Worm (Caenorhabditis elegans) whole organism, L3 larva: ENCODE results near the gene bath-30.
A peak's percentile ranks its signal among the peaks of the same experiment; 100 is the strongest.

Source experiments
- ZK546.5 ChIP-seq: sonication (generic microtip); optimal IDR thresholded peaks from 2 replicates; lab custom pipeline; 2017; ENCODE audit warnings: missing biosample characterization, missing genetic modification characterization
- aly-2 ChIP-seq: fragments of 150-350 bp; optimal IDR thresholded peaks from 2 replicates; lab custom pipeline; 2014; ENCODE audit warnings: missing biosample characterization, missing genetic modification characterization
- ama-1 ChIP-seq: fragments of 150-350 bp; optimal IDR thresholded peaks from 2 replicates; lab custom pipeline; 2018
- ceh-16 ChIP-seq: sonication (generic microtip); optimal IDR thresholded peaks from 2 replicates; lab custom pipeline; 2017; ENCODE audit warnings: missing biosample characterization, missing genetic modification characterization
- ceh-28 ChIP-seq: fragments of 150-350 bp; optimal IDR thresholded peaks from 2 replicates; lab custom pipeline; 2014; ENCODE audit warnings: missing biosample characterization, missing genetic modification reagents, missing genetic modification characterization
- ceh-82 ChIP-seq: fragments of 150-350 bp; optimal IDR thresholded peaks from 2 replicates; lab custom pipeline; 2014; ENCODE audit warnings: missing biosample characterization, missing genetic modification characterization
- ceh-9 ChIP-seq: sonication (generic microtip); optimal IDR thresholded peaks from 2 replicates; lab custom pipeline; 2018; ENCODE audit warnings: missing biosample characterization, missing genetic modification characterization
- daf-12 ChIP-seq: fragments of 150-350 bp; optimal IDR thresholded peaks from 2 replicates; lab custom pipeline; 2014; ENCODE audit warnings: missing biosample characterization, missing genetic modification reagents, missing genetic modification characterization
- egl-27 ChIP-seq: sonication (generic microtip); optimal IDR thresholded peaks from 4 replicates; lab custom pipeline; 2017; ENCODE audit warnings: missing biosample characterization, missing genetic modification reagents, missing genetic modification characterization
- egl-5 ChIP-seq: fragments of 150-350 bp; optimal IDR thresholded peaks from 2 replicates; lab custom pipeline; 2017; ENCODE audit warnings: missing biosample characterization, missing genetic modification reagents, missing genetic modification characterization, inconsistent platforms
- elt-2 ChIP-seq: sonication (generic microtip); optimal IDR thresholded peaks from 2 replicates; lab custom pipeline; 2016; ENCODE audit warnings: missing genetic modification reagents, mild to moderate bottlenecking, missing genetic modification characterization, missing compliant biosample characterization
- elt-3 ChIP-seq, 3 experiments: fragments of 150-350 bp in 1 of 3; sonication (generic microtip) in 2 of 3; optimal IDR thresholded peaks; 2 replicates in 2 of 3; 4 replicates in 1 of 3; lab custom pipeline; 2014 to 2017; ENCODE audit warnings: missing biosample characterization in 3 of 3, missing genetic modification characterization in 3 of 3
- eor-1 ChIP-seq, 2 experiments: fragments of 150-350 bp; optimal IDR thresholded peaks; 2 replicates each; lab custom pipeline; 2014 to 2018; ENCODE audit warnings: missing biosample characterization in 2 of 2, missing genetic modification characterization in 2 of 2
- fkh-10 ChIP-seq: sonication (generic microtip); optimal IDR thresholded peaks from 2 replicates; lab custom pipeline; 2017; ENCODE audit warnings: missing biosample characterization, missing genetic modification reagents, missing genetic modification characterization
- fkh-2 ChIP-seq: fragments of 150-350 bp; optimal IDR thresholded peaks from 2 replicates; lab custom pipeline; 2014; ENCODE audit warnings: missing biosample characterization, missing genetic modification reagents, missing genetic modification characterization
- fos-1 ChIP-seq: fragments of 150-350 bp; optimal IDR thresholded peaks from 2 replicates; lab custom pipeline; 2014; ENCODE audit warnings: missing biosample characterization, missing genetic modification characterization
- hmg-11 ChIP-seq: sonication (generic microtip); optimal IDR thresholded peaks from 2 replicates; lab custom pipeline; 2016; ENCODE audit warnings: missing genetic modification characterization, missing compliant biosample characterization
- jun-1 ChIP-seq: fragments of 150-350 bp; optimal IDR thresholded peaks from 2 replicates; lab custom pipeline; 2014; ENCODE audit warnings: missing biosample characterization, missing genetic modification reagents, missing genetic modification characterization
- lin-15B ChIP-seq: fragments of 150-350 bp; optimal IDR thresholded peaks from 2 replicates; lab custom pipeline; 2014; ENCODE audit warnings: missing biosample characterization, missing genetic modification characterization
- lin-39 ChIP-seq: fragments of 150-350 bp; optimal IDR thresholded peaks from 2 replicates; lab custom pipeline; 2018; ENCODE audit warnings: missing biosample characterization, missing genetic modification reagents, missing genetic modification characterization
- mml-1 ChIP-seq: fragments of 150-350 bp; sonication (generic microtip); optimal IDR thresholded peaks from 3 replicates; lab custom pipeline; 2014; ENCODE audit warnings: missing biosample characterization, missing genetic modification characterization
- nfya-1 ChIP-seq: sonication (generic microtip); optimal IDR thresholded peaks from 2 replicates; lab custom pipeline; 2017; ENCODE audit warnings: missing genetic modification characterization, mild to moderate bottlenecking, missing compliant biosample characterization, antibody characterized with exemption, moderate library complexity; ENCODE audit not compliant: insufficient read depth
- nhr-11 ChIP-seq: fragments of 150-350 bp; optimal IDR thresholded peaks from 2 replicates; lab custom pipeline; 2014; ENCODE audit warnings: missing biosample characterization, missing genetic modification characterization
- nhr-23 ChIP-seq: fragments of 150-350 bp; optimal IDR thresholded peaks from 2 replicates; lab custom pipeline; 2014; ENCODE audit warnings: missing biosample characterization, missing genetic modification reagents, missing genetic modification characterization
- nhr-237 ChIP-seq: fragments of 150-350 bp; optimal IDR thresholded peaks from 2 replicates; lab custom pipeline; 2014; ENCODE audit warnings: missing biosample characterization, missing genetic modification characterization
- nhr-25 ChIP-seq: sonication (generic microtip); optimal IDR thresholded peaks from 2 replicates; lab custom pipeline; 2017; ENCODE audit warnings: missing biosample characterization, missing genetic modification characterization
- nhr-28 ChIP-seq: fragments of 150-350 bp; optimal IDR thresholded peaks from 2 replicates; lab custom pipeline; 2014; ENCODE audit warnings: missing biosample characterization, missing genetic modification characterization
- nhr-43 ChIP-seq: sonication (generic microtip); optimal IDR thresholded peaks from 2 replicates; lab custom pipeline; 2016; ENCODE audit warnings: mild to moderate bottlenecking, missing genetic modification characterization, missing compliant biosample characterization; ENCODE audit not compliant: poor library complexity, severe bottlenecking
- nhr-76 ChIP-seq: fragments of 150-350 bp; sonication (generic microtip); optimal IDR thresholded peaks from 5 replicates; lab custom pipeline; 2014; ENCODE audit warnings: missing biosample characterization, missing genetic modification characterization
- sea-2 ChIP-seq: fragments of 150-350 bp; sonication (generic microtip); optimal IDR thresholded peaks from 4 replicates; lab custom pipeline; 2014; ENCODE audit warnings: missing biosample characterization, missing genetic modification reagents, missing genetic modification characterization
- skn-1 ChIP-seq: fragments of 150-350 bp; optimal IDR thresholded peaks from 2 replicates; lab custom pipeline; 2014; ENCODE audit warnings: missing biosample characterization, missing genetic modification characterization
- snpc-4 ChIP-seq: fragments of 150-350 bp; optimal IDR thresholded peaks from 2 replicates; lab custom pipeline; 2014; ENCODE audit warnings: missing biosample characterization, missing genetic modification characterization
- unc-39 ChIP-seq: sonication (generic microtip); optimal IDR thresholded peaks from 4 replicates; lab custom pipeline; 2017; ENCODE audit warnings: missing biosample characterization, missing genetic modification characterization
- unc-62 ChIP-seq: fragments of 150-350 bp; sonication (generic microtip); optimal IDR thresholded peaks from 4 replicates; lab custom pipeline; 2014; ENCODE audit warnings: missing biosample characterization, missing genetic modification reagents, missing genetic modification characterization
- zag-1 ChIP-seq: fragments of 150-350 bp; optimal IDR thresholded peaks from 2 replicates; lab custom pipeline; 2014; ENCODE audit warnings: missing biosample characterization, missing genetic modification characterization

bath-30 gene

ce11 chrII:3378275-3378674 lies 32.1 kb upstream of the bath-30 start, which contains the start of gene Y49F6C.2:
Y49F6C.2 (plus strand) TSS chrII:3378575.
- TF ChIP-seq nhr-28 (tag; lab: Kevin White, UChicago) (no peak), daf-12 (tag; lab: Kevin White, UChicago) (no peak), nhr-237 (tag; lab: Kevin White, UChicago) (no peak), egl-5 (tag; lab: Kevin White, UChicago) (no peak), fkh-10 (GFP tag; lab: Kevin White, UChicago) (no peak), ama-1 (lab: Kevin White, UChicago) (no peak), nhr-25 (tag; lab: Kevin White, UChicago) (no peak), ceh-82 (tag; lab: Kevin White, UChicago) (no peak), fkh-2 (tag; lab: Kevin White, UChicago) (no peak), nhr-43 (tag; lab: Kevin White, UChicago) (no peak), mml-1 (no peak)

- TF ChIP-seq ceh-9 (tag; lab: Kevin White, UChicago) = no peak
Observed at ce11 chrII:3376789-3377188, 30.6 kb upstream of the bath-30 start, which contains the start of gene bath-9. bath-9 (plus strand) TSS chrII:3377089.

ce11 chrII:3375302-3375701 lies 29.1 kb upstream of the bath-30 start:
- TF ChIP-seq snpc-4 (tag; lab: Kevin White, UChicago) = no peak
- no peak for TF ChIP-seq mml-1
- TF ChIP-seq egl-5 (tag; lab: Kevin White, UChicago) = no peak
- no peak for TF ChIP-seq aly-2 (tag; lab: Kevin White, UChicago)
- no peak for TF ChIP-seq fkh-10 (GFP tag; lab: Kevin White, UChicago)
- no peak for TF ChIP-seq hmg-11 (tag; lab: Kevin White, UChicago)
- TF ChIP-seq zag-1 (tag; lab: Kevin White, UChicago) = no peak
- TF ChIP-seq egl-27 (tag; lab: Kevin White, UChicago) = no peak
- TF ChIP-seq nhr-76 (tag; lab: Kevin White, UChicago) = no peak
- no peak for TF ChIP-seq nhr-23 (tag; lab: Kevin White, UChicago)
- TF ChIP-seq nhr-11 (tag; lab: Kevin White, UChicago) = no peak
- no peak for TF ChIP-seq ceh-9 (tag; lab: Kevin White, UChicago)
- no peak for TF ChIP-seq lin-15B (tag; lab: Kevin White, UChicago)
- no peak for TF ChIP-seq eor-1 (tag; optimal IDR thresholded peaks at IDR 0.05; lab: Kevin White, UChicago)
- no peak for TF ChIP-seq nfya-1 (tag; lab: Kevin White, UChicago)
- TF ChIP-seq fos-1 = no peak

DNA sequence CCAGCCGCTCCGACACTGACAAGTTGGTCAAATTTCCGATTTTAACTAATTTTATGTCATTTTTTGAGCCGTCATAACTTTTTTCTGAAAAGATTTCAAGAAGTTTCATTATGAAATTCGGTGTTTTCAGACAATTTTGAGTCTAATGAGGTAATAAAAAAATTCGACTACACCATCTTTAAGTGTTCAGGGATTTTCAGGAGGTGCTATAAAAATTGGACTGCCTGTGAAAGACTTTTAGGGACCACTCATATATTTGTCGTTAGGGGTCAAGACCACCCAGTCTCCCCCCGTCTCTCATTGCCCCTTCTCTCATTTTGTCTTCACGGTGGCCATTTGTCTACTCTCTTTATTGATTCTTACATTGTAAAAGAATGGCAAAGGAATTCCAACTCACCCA lies 28.6 kb upstream of the bath-30 start, which contains the start of gene bath-10:
bath-10 (plus strand) TSS at position 301 of the 400 bp plus-strand sequence.
- no peak for TF ChIP-seq jun-1
- no peak for TF ChIP-seq nhr-237 (tag; lab: Kevin White, UChicago)
- TF ChIP-seq ceh-16 (tag; lab: Kevin White, UChicago) = no peak
- TF ChIP-seq nhr-28 (tag; lab: Kevin White, UChicago) = no peak
- TF ChIP-seq skn-1 (tag; lab: Kevin White, UChicago) = no peak
- TF ChIP-seq elt-3 (tag; optimal IDR thresholded peaks at IDR 0.05; lab: Kevin White, UChicago) = no peak
- no peak for TF ChIP-seq lin-39
- no peak for TF ChIP-seq ceh-9 (tag; lab: Kevin White, UChicago)
- no peak for TF ChIP-seq fos-1
- TF ChIP-seq unc-62 (GFP tag; lab: Kevin White, UChicago) = no peak
- TF ChIP-seq ceh-82 (tag; lab: Kevin White, UChicago) = no peak
- no peak for TF ChIP-seq elt-2
- no peak for TF ChIP-seq daf-12 (tag; lab: Kevin White, UChicago)
- no peak for TF ChIP-seq lin-15B (tag; lab: Kevin White, UChicago)
- no peak for TF ChIP-seq ZK546.5 (tag; lab: Kevin White, UChicago)
- TF ChIP-seq nhr-25 (tag; lab: Kevin White, UChicago) = no peak
- TF ChIP-seq fkh-2 (tag; lab: Kevin White, UChicago) = no peak
- no peak for TF ChIP-seq snpc-4 (tag; lab: Kevin White, UChicago)
- no peak for TF ChIP-seq egl-5 (tag; lab: Kevin White, UChicago)
- no peak for TF ChIP-seq mml-1

ce11 chrII:3373875-3374274 lies 27.7 kb upstream of the bath-30 start:
- TF ChIP-seq ceh-28 (peak; percentile 6), unc-39 (tag; lab: Kevin White, UChicago) (no peak), sea-2 (GFP tag; lab: Kevin White, UChicago) (peak; percentile 7), ZK546.5 (tag; lab: Kevin White, UChicago) (no peak)
- TF ChIP-seq, all 47 proteins: peak for 2
